Worm (Caenorhabditis elegans): ENCODE data around the gene T26C5.5.

ce11 chrII:9246648-9247047, at the start of gene T26C5.5:
- TF ChIP-seq efl-3 (GFP tag; optimal IDR thresholded peaks at IDR 0.05) (no peak), fkh-10 (GFP tag; optimal IDR thresholded peaks at IDR 0.05) (no peak), nhr-12 (tag; optimal IDR thresholded peaks at IDR 0.05) (no peak)

Data from whole organism, L1 larva.